Fruit fly (Drosophila melanogaster) whole organism, embryonic: ENCODE results near the gene pico.

Experiments
- Abd-B ChIP-seq: fragments of 200-800 bp; sonication (Bioruptor generic); optimal IDR thresholded peaks from 2 replicates; lab custom pipeline; 2018; ENCODE audit warnings: missing biosample characterization, mild to moderate bottlenecking, missing genetic modification characterization, moderate library complexity
- Bgb ChIP-seq: fragments of 200-800 bp; sonication (Bioruptor generic); IDR thresholded peaks from 2 replicates; pipeline ENCODE4 v1.3.6; 2022; ENCODE audit warnings: missing biosample characterization, missing genetic modification characterization; ENCODE audit not compliant: partially characterized antibody
- CG10274 ChIP-seq: fragments of 200-800 bp; sonication (Bioruptor generic); optimal IDR thresholded peaks from 3 replicates; lab custom pipeline; 2017; ENCODE audit warnings: missing biosample characterization, mild to moderate bottlenecking, missing genetic modification characterization
- CG10431 ChIP-seq: fragments of 200-800 bp; sonication (Bioruptor generic); optimal IDR thresholded peaks from 3 replicates; lab custom pipeline; 2018; ENCODE audit warnings: missing biosample characterization, mild to moderate bottlenecking, missing genetic modification characterization
- CG11085 ChIP-seq: fragments of 200-800 bp; sonication (Bioruptor generic); IDR thresholded peaks from 2 replicates; pipeline ENCODE4 v1.3.6; 2022; ENCODE audit warnings: missing biosample characterization, missing genetic modification characterization
- CG12104 ChIP-seq: fragments of 200-800 bp; sonication (Bioruptor generic); optimal IDR thresholded peaks from 3 replicates; lab custom pipeline; 2016; ENCODE audit warnings: missing biosample characterization, missing genetic modification characterization
- CG15479 ChIP-seq: fragments of 200-800 bp; sonication (Bioruptor generic); optimal IDR thresholded peaks from 3 replicates; lab custom pipeline; 2019; ENCODE audit warnings: missing biosample characterization, mild to moderate bottlenecking, missing genetic modification characterization, moderate library complexity
- CG1832 ChIP-seq: fragments of 200-800 bp; sonication (Bioruptor generic); optimal IDR thresholded peaks from 2 replicates; lab custom pipeline; 2017; ENCODE audit warnings: missing biosample characterization, mild to moderate bottlenecking, missing genetic modification characterization, inconsistent platforms
- CG18476 ChIP-seq: fragments of 200-800 bp; sonication (Bioruptor generic); optimal IDR thresholded peaks from 2 replicates; lab custom pipeline; 2016; ENCODE audit warnings: missing biosample characterization, mild to moderate bottlenecking, missing genetic modification characterization
- CG31441 ChIP-seq: fragments of 200-800 bp; sonication (Bioruptor generic); IDR thresholded peaks from 2 replicates; pipeline ENCODE4 v1.3.6; 2022; ENCODE audit warnings: missing biosample characterization, missing genetic modification characterization
- CG32772 ChIP-seq: fragments of 200-800 bp; sonication (Bioruptor generic); IDR thresholded peaks from 2 replicates; pipeline ENCODE4 v1.3.6; 2022; ENCODE audit warnings: missing biosample characterization, missing genetic modification characterization
- CG33557 ChIP-seq: fragments of 200-800 bp; sonication (Bioruptor generic); optimal IDR thresholded peaks from 2 replicates; lab custom pipeline; 2019; ENCODE audit warnings: missing biosample characterization, mild to moderate bottlenecking, missing genetic modification characterization, moderate library complexity
- CG4854 ChIP-seq: fragments of 200-800 bp; sonication (Bioruptor generic); optimal IDR thresholded peaks from 2 replicates; lab custom pipeline; 2016; ENCODE audit warnings: missing biosample characterization, missing genetic modification characterization, inconsistent platforms
- CG7963 ChIP-seq: fragments of 200-800 bp; sonication (Bioruptor generic); IDR thresholded peaks from 3 replicates; pipeline ENCODE4 v1.3.6; 2022; ENCODE audit warnings: missing biosample characterization, missing genetic modification characterization; ENCODE audit not compliant: partially characterized antibody
- CTCF ChIP-seq: fragments of 200-800 bp; sonication (Bioruptor generic); optimal IDR thresholded peaks from 2 replicates; lab custom pipeline; 2017; ENCODE audit warnings: missing biosample characterization, mild to moderate bottlenecking, missing genetic modification characterization, moderate library complexity
- D ChIP-seq, 2 experiments: fragments of 200-800 bp in 1 of 2; fragments of >200 bp in 1 of 2; sonication (Bioruptor generic) in 1 of 2; optimal IDR thresholded peaks; 2 replicates in 1 of 2; 3 replicates in 1 of 2; lab custom pipeline; 2017; ENCODE audit warnings: mild to moderate bottlenecking in 1 of 2, missing biosample characterization in 1 of 2, missing genetic modification characterization in 1 of 2, missing genetic modification reagents in 1 of 2
- D19A ChIP-seq: fragments of 200-800 bp; optimal IDR thresholded peaks from 3 replicates; lab custom pipeline; 2019; ENCODE audit warnings: missing biosample characterization, mild to moderate bottlenecking, missing genetic modification characterization, moderate library complexity
- Deaf1 ChIP-seq: fragments of 200-800 bp; optimal IDR thresholded peaks from 3 replicates; lab custom pipeline; 2019; ENCODE audit warnings: missing biosample characterization, mild to moderate bottlenecking, missing genetic modification characterization, moderate library complexity
- Dfd ChIP-seq, 2 experiments: fragments of >200 bp; optimal IDR thresholded peaks; 2 replicates each; lab custom pipeline; 2017; ENCODE audit warnings: missing biosample characterization in 2 of 2, missing genetic modification characterization in 2 of 2
- Doc3 ChIP-seq: fragments of 200-800 bp; sonication (Bioruptor generic); IDR thresholded peaks from 3 replicates; pipeline ENCODE4 v1.3.6; 2022; ENCODE audit warnings: missing biosample characterization, missing genetic modification characterization; ENCODE audit not compliant: partially characterized antibody
- Elba2 ChIP-seq: fragments of 200-800 bp; sonication (Bioruptor generic); optimal IDR thresholded peaks from 3 replicates; lab custom pipeline; 2016; ENCODE audit warnings: missing biosample characterization, missing genetic modification characterization
- HLH4C ChIP-seq: fragments of 200-800 bp; sonication (Bioruptor generic); IDR thresholded peaks from 3 replicates; pipeline ENCODE4 v1.3.6; 2022; ENCODE audit warnings: missing biosample characterization, missing genetic modification characterization; ENCODE audit not compliant: partially characterized antibody
- Jarid2 ChIP-seq: fragments of 200-800 bp; sonication (Bioruptor generic); optimal IDR thresholded peaks from 3 replicates; lab custom pipeline; 2017; ENCODE audit warnings: mild to moderate bottlenecking, missing biosample characterization, missing genetic modification reagents, missing genetic modification characterization
- Med ChIP-seq: fragments of 200-800 bp; sonication (Bioruptor generic); peaks from one replicate; lab custom pipeline; 2016; ENCODE audit warnings: missing biosample characterization, missing genetic modification characterization, mild to moderate bottlenecking, inconsistent platforms, moderate library complexity
- NC2α ChIP-seq: fragments of 200-800 bp; sonication (Bioruptor generic); optimal IDR thresholded peaks from 2 replicates; lab custom pipeline; 2016; ENCODE audit warnings: missing biosample characterization, missing genetic modification characterization
- Sin3A ChIP-seq: fragments of >200 bp; optimal IDR thresholded peaks from 2 replicates; lab custom pipeline; 2018
- Stat92E ChIP-seq, 3 experiments: fragments of >200 bp in 2 of 3; fragments of 200-800 bp in 1 of 3; sonication (Bioruptor generic) in 1 of 3; optimal IDR thresholded peaks; 2 replicates each; lab custom pipeline; 2017 to 2019; ENCODE audit warnings: missing biosample characterization in 3 of 3, missing genetic modification characterization in 3 of 3, mild to moderate bottlenecking in 1 of 3, moderate library complexity in 1 of 3
- Trl ChIP-seq, 3 experiments: fragments of >200 bp in 2 of 3; fragments of 200-800 bp in 1 of 3; sonication (Bioruptor generic) in 1 of 3; optimal IDR thresholded peaks; 2 replicates in 1 of 3; 3 replicates in 2 of 3; lab custom pipeline; 2016 to 2017; ENCODE audit warnings: missing biosample characterization in 1 of 3, missing genetic modification characterization in 1 of 3
- cg ChIP-seq: fragments of 200-800 bp; sonication (Bioruptor generic); optimal IDR thresholded peaks from 3 replicates; lab custom pipeline; 2019; ENCODE audit warnings: missing biosample characterization, mild to moderate bottlenecking, missing genetic modification characterization, moderate library complexity
- chinmo ChIP-seq: fragments of 200-800 bp; sonication (Bioruptor generic); IDR thresholded peaks from 4 replicates; pipeline ENCODE4 v1.3.6; 2022; ENCODE audit warnings: missing biosample characterization, missing genetic modification characterization; ENCODE audit not compliant: partially characterized antibody
- insv ChIP-seq, 2 experiments: fragments of 200-800 bp; sonication (Bioruptor generic); optimal IDR thresholded peaks; 3 replicates each; lab custom pipeline; 2016 to 2018; ENCODE audit warnings: missing biosample characterization in 2 of 2, missing genetic modification characterization in 2 of 2
- ken ChIP-seq: fragments of 200-800 bp; sonication (Bioruptor generic); IDR thresholded peaks from 3 replicates; pipeline ENCODE4 v1.3.6; 2022; ENCODE audit warnings: missing biosample characterization, missing genetic modification characterization
- klu ChIP-seq: fragments of 200-800 bp; sonication (Bioruptor generic); IDR thresholded peaks from 2 replicates; pipeline ENCODE4 v1.3.6; 2022; ENCODE audit warnings: missing biosample characterization, missing genetic modification characterization
- phol ChIP-seq: fragments of 200-800 bp; sonication (Bioruptor generic); optimal IDR thresholded peaks from 3 replicates; lab custom pipeline; 2018; ENCODE audit warnings: missing biosample characterization, mild to moderate bottlenecking, missing genetic modification characterization, moderate library complexity
- pros ChIP-seq: fragments of 200-800 bp; sonication (Bioruptor generic); optimal IDR thresholded peaks from 3 replicates; lab custom pipeline; 2019; ENCODE audit warnings: missing biosample characterization, mild to moderate bottlenecking, missing genetic modification characterization, moderate library complexity
- sens ChIP-seq: fragments of 200-800 bp; sonication (Bioruptor generic); peaks from one replicate; lab custom pipeline; 2016; ENCODE audit warnings: missing biosample characterization, missing genetic modification characterization
- sqz ChIP-seq: fragments of 200-800 bp; sonication (Bioruptor generic); optimal IDR thresholded peaks from 3 replicates; lab custom pipeline; 2018; ENCODE audit warnings: missing biosample characterization, mild to moderate bottlenecking, missing genetic modification characterization
- sr ChIP-seq: fragments of 200-800 bp; sonication (Bioruptor generic); IDR thresholded peaks from 3 replicates; pipeline ENCODE4 v1.3.6; 2022; ENCODE audit warnings: missing biosample characterization, missing genetic modification characterization
- yki ChIP-seq: fragments of >200 bp; optimal IDR thresholded peaks from 3 replicates; lab custom pipeline; 2018

pico gene

dm6 chrX:19859331-19859730, 7.5 kb upstream of the pico start (continued):
- TF ChIP-seq CG12104 (GFP tag; lab: Kevin White, UChicago) (no peak), CG10274 (no peak), Bgb (peak; percentile 61), NC2α (GFP tag; lab: Kevin White, UChicago) (no peak), CG33557 (no peak), phol (tag; lab: Kevin White, UChicago) (no peak), klu (GFP tag; lab: Robert Waterston, UW) (no peak), CG7963 (peak; percentile 55; the same call in 2 of the 3 replicates), HLH4C (GFP tag; lab: Robert Waterston, UW) (peak; percentile 90), CG11085 (GFP tag; lab: Robert Waterston, UW) (no peak), CG18476 (GFP tag; lab: Kevin White, UChicago) (no peak), Abd-B (GFP tag; lab: Kevin White, UChicago) (no peak)
- TF ChIP-seq, all 482 proteins: peak for 21

dm6 chrX:19851095-19851988, 517 bp downstream of the pico start:
- TF ChIP-seq yki (lab: Kevin White, UChicago) (peak; percentile 57), Elba2 (GFP tag; lab: Kevin White, UChicago) (peak; percentile 74), chinmo (GFP tag; lab: Robert Waterston, UW) (0 out of 4 replicates have a peak, but pooled peaks have one; percentile 14), CG10431 (GFP tag; lab: Kevin White, UChicago) (peak; percentile 16), CG15479 (peak; percentile 55), cg (GFP tag; lab: Kevin White, UChicago) (peak; percentile 47), CG4854 (GFP tag; lab: Kevin White, UChicago) (no peak), HLH4C (GFP tag; lab: Robert Waterston, UW) (no peak), CG32772 (peak; percentile 66), Stat92E (GFP tag; optimal IDR thresholded peaks at IDR 0.05; lab: Kevin White, UChicago) (peak in 1 of 3 experiments; percentile 13), CTCF (GFP tag; lab: Kevin White, UChicago) (peak; percentile 70), Deaf1 (tag; lab: Kevin White, UChicago) (peak; percentile 5), Jarid2 (peak; percentile 33), pros (peak; percentile 80), sr (peak; percentile 96), Trl (optimal IDR thresholded peaks at IDR 0.05; lab: Kevin White, UChicago) (peak; percentile 83 to 90), Trl (GFP tag; optimal IDR thresholded peaks at IDR 0.05; lab: Kevin White, UChicago) (no peak), insv (GFP tag; optimal IDR thresholded peaks at IDR 0.05; lab: Kevin White, UChicago) (peak; percentile 54 to 94), Dfd (GFP tag; optimal IDR thresholded peaks at IDR 0.05; lab: Kevin White, UChicago) (no peak), sqz (GFP tag; lab: Kevin White, UChicago) (peak; percentile 57), CG1832 (GFP tag; lab: Kevin White, UChicago) (peak; percentile 88), CG31441 (GFP tag; lab: Robert Waterston, UW) (no peak), Doc3 (0 out of 3 replicates have a peak, but pooled peaks have one; percentile 4), ken (GFP tag; lab: Robert Waterston, UW) (0 out of 3 replicates have a peak, but pooled peaks have one; percentile 47), sens (peak; percentile 83), Sin3A (lab: Kevin White, UChicago) (no peak), Med (GFP tag; lab: Kevin White, UChicago) (peak; percentile 1), D19A (tag; lab: Kevin White, UChicago) (no peak), D (optimal IDR thresholded peaks at IDR 0.05; lab: Kevin White, UChicago) (peak; percentile 21), D (GFP tag; optimal IDR thresholded peaks at IDR 0.05; lab: Kevin White, UChicago) (no peak)
